Fruit fly (Drosophila melanogaster) whole organism, embryonic: ENCODE results near the gene UQCR-Q.

Experiments
- Adf1 ChIP-seq: fragments of 200-800 bp; sonication (Bioruptor generic); IDR thresholded peaks from 2 replicates; pipeline ENCODE4 v1.3.6; 2022; ENCODE audit warnings: missing biosample characterization, missing genetic modification characterization
- Bdp1 ChIP-seq: fragments of 200-800 bp; sonication (Bioruptor generic); optimal IDR thresholded peaks from 3 replicates; lab custom pipeline; 2016; ENCODE audit warnings: missing biosample characterization, missing genetic modification characterization
- BtbVII ChIP-seq: fragments of 200-800 bp; sonication (Bioruptor generic); optimal IDR thresholded peaks from 3 replicates; lab custom pipeline; 2017; ENCODE audit warnings: missing biosample characterization, mild to moderate bottlenecking, missing genetic modification characterization
- CG10366 ChIP-seq: fragments of 200-800 bp; sonication (Bioruptor generic); IDR thresholded peaks from 2 replicates; pipeline ENCODE4 v1.3.6; 2022; ENCODE audit warnings: missing biosample characterization, missing genetic modification characterization
- CG10543 ChIP-seq: fragments of 200-800 bp; sonication (Bioruptor generic); optimal IDR thresholded peaks from 3 replicates; lab custom pipeline; 2017; ENCODE audit warnings: missing biosample characterization, mild to moderate bottlenecking, missing genetic modification characterization, moderate library complexity
- CG12299 ChIP-seq: fragments of 200-800 bp; sonication (Bioruptor generic); optimal IDR thresholded peaks from 2 replicates; lab custom pipeline; 2018; ENCODE audit warnings: missing biosample characterization, mild to moderate bottlenecking, missing genetic modification characterization
- CG15601 ChIP-seq: fragments of 200-800 bp; sonication (Bioruptor generic); optimal IDR thresholded peaks from 3 replicates; lab custom pipeline; 2019; ENCODE audit warnings: missing biosample characterization, mild to moderate bottlenecking, missing genetic modification characterization, moderate library complexity
- CG16779 ChIP-seq: fragments of 200-800 bp; sonication (Bioruptor generic); IDR thresholded peaks from 2 replicates; pipeline ENCODE4 v1.3.6; 2022; ENCODE audit warnings: missing biosample characterization, missing genetic modification characterization
- CG17359 ChIP-seq: fragments of 200-800 bp; sonication (Bioruptor generic); optimal IDR thresholded peaks from 3 replicates; lab custom pipeline; 2018; ENCODE audit warnings: missing biosample characterization, mild to moderate bottlenecking, missing genetic modification characterization, moderate library complexity
- CG18619 ChIP-seq: fragments of 200-800 bp; sonication (Bioruptor generic); optimal IDR thresholded peaks from 3 replicates; lab custom pipeline; 2017; ENCODE audit warnings: missing biosample characterization, mild to moderate bottlenecking, missing genetic modification characterization
- CG2129 ChIP-seq: fragments of 200-800 bp; sonication (Bioruptor generic); IDR thresholded peaks from 2 replicates; pipeline ENCODE4 v1.3.6; 2022; ENCODE audit warnings: missing biosample characterization, missing genetic modification characterization; ENCODE audit not compliant: partially characterized antibody
- CG30020 ChIP-seq: fragments of 200-800 bp; optimal IDR thresholded peaks from 2 replicates; lab custom pipeline; 2019; ENCODE audit warnings: missing biosample characterization, mild to moderate bottlenecking, missing genetic modification characterization, moderate library complexity
- CG4707 ChIP-seq: fragments of 200-800 bp; sonication (Bioruptor generic); optimal IDR thresholded peaks from 2 replicates; lab custom pipeline; 2018; ENCODE audit warnings: missing biosample characterization, mild to moderate bottlenecking, missing genetic modification characterization, moderate library complexity
- CG4820 ChIP-seq: fragments of 200-800 bp; sonication (Bioruptor generic); optimal IDR thresholded peaks from 3 replicates; lab custom pipeline; 2016; ENCODE audit warnings: missing biosample characterization, missing genetic modification characterization
- CG6689 ChIP-seq: fragments of 200-800 bp; sonication (Bioruptor generic); IDR thresholded peaks from 2 replicates; pipeline ENCODE4 v1.3.6; 2022; ENCODE audit warnings: missing biosample characterization, missing genetic modification characterization
- CG7357 ChIP-seq: fragments of 200-800 bp; sonication (Bioruptor generic); IDR thresholded peaks from 3 replicates; pipeline ENCODE4 v1.3.6; 2022; ENCODE audit warnings: missing biosample characterization, missing genetic modification characterization
- CG9876 ChIP-seq: fragments of 200-800 bp; sonication (Bioruptor generic); optimal IDR thresholded peaks from 2 replicates; lab custom pipeline; 2016; ENCODE audit warnings: missing biosample characterization, missing genetic modification characterization
- Dfd ChIP-seq, 2 experiments: fragments of >200 bp; optimal IDR thresholded peaks; 2 replicates each; lab custom pipeline; 2017; ENCODE audit warnings: missing biosample characterization in 2 of 2, missing genetic modification characterization in 2 of 2
- Dp ChIP-seq: fragments of 200-800 bp; sonication (Bioruptor generic); optimal IDR thresholded peaks from 2 replicates; lab custom pipeline; 2018; ENCODE audit warnings: missing biosample characterization, mild to moderate bottlenecking, missing genetic modification characterization, moderate library complexity
- Ets97D ChIP-seq: fragments of 200-800 bp; sonication (Bioruptor generic); optimal IDR thresholded peaks from 3 replicates; lab custom pipeline; 2016; ENCODE audit warnings: missing biosample characterization, missing genetic modification characterization
- Hey ChIP-seq: fragments of 200-800 bp; sonication (Bioruptor generic); optimal IDR thresholded peaks from 3 replicates; lab custom pipeline; 2018; ENCODE audit warnings: missing biosample characterization, mild to moderate bottlenecking, missing genetic modification characterization
- Nf-YA ChIP-seq: fragments of 200-800 bp; sonication (Bioruptor generic); IDR thresholded peaks from 2 replicates; pipeline ENCODE4 v1.3.6; 2022; ENCODE audit warnings: missing biosample characterization, missing genetic modification characterization
- Optix ChIP-seq: fragments of 200-800 bp; sonication (Bioruptor generic); IDR thresholded peaks from 3 replicates; pipeline ENCODE4 v1.3.6; 2022; ENCODE audit warnings: missing biosample characterization, missing genetic modification characterization
- Stat92E ChIP-seq, 3 experiments: fragments of >200 bp in 2 of 3; fragments of 200-800 bp in 1 of 3; sonication (Bioruptor generic) in 1 of 3; optimal IDR thresholded peaks; 2 replicates each; lab custom pipeline; 2017 to 2019; ENCODE audit warnings: missing biosample characterization in 3 of 3, missing genetic modification characterization in 3 of 3, mild to moderate bottlenecking in 1 of 3, moderate library complexity in 1 of 3
- Tbp ChIP-seq: fragments of >200 bp; optimal IDR thresholded peaks from 2 replicates; lab custom pipeline; 2018; ENCODE audit warnings: missing biosample characterization, missing genetic modification characterization
- amos ChIP-seq: fragments of 200-800 bp; sonication (Bioruptor generic); IDR thresholded peaks from 2 replicates; pipeline ENCODE4 v1.3.6; 2022; ENCODE audit warnings: missing biosample characterization, missing genetic modification characterization; ENCODE audit not compliant: partially characterized antibody
- ara ChIP-seq: fragments of 200-800 bp; sonication (Bioruptor generic); IDR thresholded peaks from 2 replicates; pipeline ENCODE4 v1.3.6; 2022; ENCODE audit warnings: missing biosample characterization, missing genetic modification characterization
- bbx ChIP-seq: fragments of 200-800 bp; sonication (Bioruptor generic); IDR thresholded peaks from 2 replicates; pipeline ENCODE4 v1.3.6; 2022; ENCODE audit warnings: missing biosample characterization, missing genetic modification characterization; ENCODE audit not compliant: partially characterized antibody
- cas ChIP-seq: fragments of 200-800 bp; sonication (Bioruptor generic); IDR thresholded peaks from 2 replicates; pipeline ENCODE4 v1.3.6; 2022; ENCODE audit warnings: missing biosample characterization, missing genetic modification characterization
- chm ChIP-seq: fragments of 200-800 bp; sonication (Bioruptor generic); IDR thresholded peaks from 2 replicates; pipeline ENCODE4 v1.3.6; 2022; ENCODE audit warnings: missing biosample characterization, missing genetic modification characterization
- crc ChIP-seq: fragments of 200-800 bp; sonication (Bioruptor generic); optimal IDR thresholded peaks from 2 replicates; lab custom pipeline; 2016; ENCODE audit warnings: missing biosample characterization, missing genetic modification characterization
- croc ChIP-seq: fragments of 200-800 bp; sonication (Bioruptor generic); conservative IDR thresholded peaks from 3 replicates; pipeline ENCODE4 v1.3.6; 2022; ENCODE audit warnings: missing biosample characterization, missing genetic modification characterization
- crol ChIP-seq: fragments of 200-800 bp; sonication (Bioruptor generic); IDR thresholded peaks from 2 replicates; pipeline ENCODE4 v1.3.6; 2022; ENCODE audit warnings: missing biosample characterization, missing genetic modification characterization
- danr ChIP-seq: fragments of 200-800 bp; sonication (Bioruptor generic); IDR thresholded peaks from 2 replicates; pipeline ENCODE4 v1.3.6; 2022; ENCODE audit warnings: missing biosample characterization, missing genetic modification characterization
- dimm ChIP-seq: fragments of 200-800 bp; sonication (Bioruptor generic); IDR thresholded peaks from 2 replicates; pipeline ENCODE4 v1.3.6; 2022; ENCODE audit warnings: missing biosample characterization, missing genetic modification characterization
- disco-r ChIP-seq: fragments of 200-800 bp; sonication (Bioruptor generic); optimal IDR thresholded peaks from 2 replicates; lab custom pipeline; 2016; ENCODE audit warnings: missing biosample characterization, missing genetic modification characterization
- exex ChIP-seq: fragments of 200-800 bp; sonication (Bioruptor generic); optimal IDR thresholded peaks from 4 replicates; lab custom pipeline; 2018; ENCODE audit warnings: missing biosample characterization, mild to moderate bottlenecking, missing genetic modification characterization, moderate library complexity
- fd64A ChIP-seq: fragments of 200-800 bp; sonication (Bioruptor generic); optimal IDR thresholded peaks from 3 replicates; lab custom pipeline; 2018; ENCODE audit warnings: missing biosample characterization, mild to moderate bottlenecking, missing genetic modification characterization
- gcm ChIP-seq: fragments of 200-800 bp; sonication (Bioruptor generic); optimal IDR thresholded peaks from 2 replicates; lab custom pipeline; 2019; ENCODE audit warnings: missing biosample characterization, mild to moderate bottlenecking, missing genetic modification characterization, moderate library complexity
- ham ChIP-seq: fragments of 200-800 bp; sonication (Bioruptor generic); IDR thresholded peaks from 2 replicates; pipeline ENCODE4 v1.3.6; 2022; ENCODE audit warnings: missing biosample characterization, missing genetic modification characterization
- hth ChIP-seq: fragments of >200 bp; optimal IDR thresholded peaks from 2 replicates; lab custom pipeline; 2017; ENCODE audit warnings: inconsistent platforms
- kni ChIP-seq: fragments of 200-800 bp; sonication (Bioruptor generic); optimal IDR thresholded peaks from 3 replicates; lab custom pipeline; 2017; ENCODE audit warnings: mild to moderate bottlenecking, missing biosample characterization, missing genetic modification reagents, missing genetic modification characterization
- lilli ChIP-seq: fragments of 200-800 bp; sonication (Bioruptor generic); optimal IDR thresholded peaks from 3 replicates; lab custom pipeline; 2016; ENCODE audit warnings: missing biosample characterization, missing genetic modification characterization
- nau ChIP-seq: fragments of 200-800 bp; sonication (Bioruptor generic); optimal IDR thresholded peaks from 3 replicates; lab custom pipeline; 2017; ENCODE audit warnings: missing biosample characterization, mild to moderate bottlenecking, missing genetic modification characterization, missing genetic modification reagents
- otp ChIP-seq: fragments of 200-800 bp; sonication (Bioruptor generic); IDR thresholded peaks from 3 replicates; pipeline ENCODE4, ENCODE4 v1.3.6; 2022; ENCODE audit warnings: missing biosample characterization, missing genetic modification characterization
- pan ChIP-seq, 4 experiments: fragments of >200 bp in 3 of 4; fragments of 200-800 bp in 1 of 4; sonication (Bioruptor generic) in 1 of 4; optimal IDR thresholded peaks in 3 of 4; IDR thresholded peaks in 1 of 4; 2 replicates each; pipeline versions ENCODE4 v1.3.6 to Lab custom; 2017 to 2022; ENCODE audit warnings: missing biosample characterization in 2 of 4, missing genetic modification characterization in 2 of 4, mixed read lengths in 1 of 4
- pnt ChIP-seq: fragments of 200-800 bp; sonication (Bioruptor generic); optimal IDR thresholded peaks from 3 replicates; lab custom pipeline; 2016; ENCODE audit warnings: missing biosample characterization, missing genetic modification characterization
- schlank ChIP-seq: fragments of 200-800 bp; sonication (Bioruptor generic); optimal IDR thresholded peaks from 2 replicates; lab custom pipeline; 2018; ENCODE audit warnings: missing biosample characterization, mild to moderate bottlenecking, missing genetic modification characterization
- sd ChIP-seq: fragments of 200-800 bp; sonication (Bioruptor generic); optimal IDR thresholded peaks from 3 replicates; lab custom pipeline; 2018; ENCODE audit warnings: missing biosample characterization, mild to moderate bottlenecking, missing genetic modification characterization, moderate library complexity
- zen ChIP-seq: fragments of 200-800 bp; sonication (Bioruptor generic); optimal IDR thresholded peaks from 3 replicates; lab custom pipeline; 2018; ENCODE audit warnings: missing biosample characterization, mild to moderate bottlenecking, missing genetic modification characterization, moderate library complexity

The UQCR-Q gene

dm6 chr3L:17428779-17429178, 45.8 kb upstream of the UQCR-Q start, which contains the start of gene Gorab (continued):
- TF ChIP-seq zen (tag; lab: Kevin White, UChicago) = peak; percentile 91
- peak; percentile 87 for TF ChIP-seq dimm
- no peak for TF ChIP-seq Dfd (GFP tag; optimal IDR thresholded peaks at IDR 0.05; lab: Kevin White, UChicago)
- peak; percentile 56; the same call in 1 of the 2 replicates for TF ChIP-seq bbx (GFP tag; lab: Robert Waterston, UW)
- peak; percentile 92 for TF ChIP-seq otp (GFP tag; lab: Robert Waterston, UW)
- TF ChIP-seq exex (tag; lab: Kevin White, UChicago) = peak; percentile 45
- peak; percentile 5 for TF ChIP-seq kni (GFP tag; lab: Kevin White, UChicago)
- TF ChIP-seq Optix (GFP tag; lab: Robert Waterston, UW) = peak; percentile 92
- TF ChIP-seq BtbVII (GFP tag; lab: Kevin White, UChicago) = peak; percentile 55
- TF ChIP-seq CG17359 (tag; lab: Kevin White, UChicago) = peak; percentile 88
- TF ChIP-seq gcm = peak; percentile 32
- TF ChIP-seq CG4707 (GFP tag; lab: Kevin White, UChicago) = peak; percentile 44
- no peak for TF ChIP-seq Tbp (GFP tag; lab: Kevin White, UChicago)
- peak; percentile 96 for TF ChIP-seq CG10366 (GFP tag; lab: Robert Waterston, UW)
- TF ChIP-seq crc (GFP tag; lab: Kevin White, UChicago) = no peak
- no peak for TF ChIP-seq disco-r (GFP tag; lab: Kevin White, UChicago)
- peak; percentile 74 for TF ChIP-seq CG18619 (GFP tag; lab: Kevin White, UChicago)
- peak; percentile 46 for TF ChIP-seq pnt (GFP tag; lab: Kevin White, UChicago)
- TF ChIP-seq CG6689 (GFP tag; lab: Robert Waterston, UW) = peak; percentile 96
- peak; percentile 87 for TF ChIP-seq CG30020 (tag; lab: Kevin White, UChicago)
- no peak for TF ChIP-seq pan (optimal IDR thresholded peaks at IDR 0.05; lab: Kevin White, UChicago)
- TF ChIP-seq pan (GFP tag; optimal IDR thresholded peaks at IDR 0.05 in 1 of 2, IDR thresholded peaks at IDR 0.05 in 1 of 2) = peak in 1 of 2 experiments; percentile 95
- peak; percentile 93 for TF ChIP-seq ara
- TF ChIP-seq Ets97D (GFP tag; lab: Kevin White, UChicago) = peak; percentile 82
- peak; percentile 86 for TF ChIP-seq CG4820 (GFP tag; lab: Kevin White, UChicago)
- TF ChIP-seq amos (GFP tag; lab: Robert Waterston, UW) = peak; percentile 54
- TF ChIP-seq CG7357 = peak; percentile 99
- TF ChIP-seq CG12299 = peak; percentile 26
- peak; percentile 48 for TF ChIP-seq CG9876 (GFP tag; lab: Kevin White, UChicago)
- peak in 1 of 3 experiments; percentile 52 for TF ChIP-seq Stat92E (GFP tag; optimal IDR thresholded peaks at IDR 0.05; lab: Kevin White, UChicago)
- TF ChIP-seq CG16779 (GFP tag; lab: Robert Waterston, UW) = peak; percentile 71
- peak; percentile 86 for TF ChIP-seq croc (GFP tag; lab: Robert Waterston, UW)
- peak; percentile 57 for TF ChIP-seq nau
- peak; percentile 61; the same call in 1 of the 2 replicates for TF ChIP-seq danr (GFP tag; lab: Robert Waterston, UW)
- TF ChIP-seq Nf-YA (GFP tag; lab: Robert Waterston, UW) = peak; percentile 86
- TF ChIP-seq CG15601 (tag; lab: Kevin White, UChicago) = peak; percentile 86
- peak; percentile 77 for TF ChIP-seq Bdp1 (GFP tag; lab: Kevin White, UChicago)
- TF ChIP-seq chm = peak; percentile 89
- peak; percentile 6 for TF ChIP-seq Hey (tag; lab: Kevin White, UChicago)
- TF ChIP-seq Adf1 = peak; percentile 74
- peak; percentile 91 for TF ChIP-seq cas (GFP tag; lab: Robert Waterston, UW)
- peak; percentile 75 for TF ChIP-seq Dp (GFP tag; lab: Kevin White, UChicago)
- TF ChIP-seq ham (GFP tag; lab: Robert Waterston, UW) = 0 out of 2 replicates have a peak, but pooled peaks have one; percentile 45
- peak; percentile 92 for TF ChIP-seq lilli (GFP tag; lab: Kevin White, UChicago)
- no peak for TF ChIP-seq hth
- TF ChIP-seq fd64A (GFP tag; lab: Kevin White, UChicago) = no peak
- peak; percentile 60 for TF ChIP-seq crol (GFP tag; lab: Robert Waterston, UW)
- TF ChIP-seq schlank = no peak
- TF ChIP-seq CG10543 = peak; percentile 61
- no peak for TF ChIP-seq CG2129 (GFP tag; lab: Robert Waterston, UW)
- no peak for TF ChIP-seq sd (tag; lab: Kevin White, UChicago)
